Fruit fly (Drosophila melanogaster) whole organism, embryonic: ENCODE results near the gene Mrtf.
A peak's percentile ranks its signal among the peaks of the same experiment; 100 is the strongest.

Experiments used
- CG10274 ChIP-seq: fragments of 200-800 bp; sonication (Bioruptor generic); optimal IDR thresholded peaks from 3 replicates; lab custom pipeline; 2017; ENCODE audit warnings: missing biosample characterization, mild to moderate bottlenecking, missing genetic modification characterization
- CG11093 ChIP-seq: fragments of 200-800 bp; sonication (Bioruptor generic); IDR thresholded peaks from 3 replicates; pipeline ENCODE4 v1.3.6; 2022; ENCODE audit warnings: missing biosample characterization, missing genetic modification characterization
- CG11695 ChIP-seq: fragments of 200-800 bp; sonication (Bioruptor generic); IDR thresholded peaks from 3 replicates; pipeline ENCODE4 v1.3.6; 2022; ENCODE audit warnings: missing biosample characterization, missing genetic modification characterization
- CG13287 ChIP-seq: fragments of 200-800 bp; sonication (Bioruptor generic); IDR thresholded peaks from 2 replicates; pipeline ENCODE4 v1.3.6; 2022; ENCODE audit warnings: missing biosample characterization, missing genetic modification characterization; ENCODE audit not compliant: partially characterized antibody
- CG14441 ChIP-seq: fragments of 200-800 bp; sonication (Bioruptor generic); IDR thresholded peaks from 2 replicates; pipeline ENCODE4 v1.3.6; 2022; ENCODE audit warnings: missing biosample characterization, missing genetic modification characterization
- CG14860 ChIP-seq: fragments of 200-800 bp; sonication (Bioruptor generic); IDR thresholded peaks from 3 replicates; pipeline ENCODE4 v1.3.6; 2022; ENCODE audit warnings: missing biosample characterization, missing genetic modification characterization; ENCODE audit not compliant: partially characterized antibody
- CG16815 ChIP-seq: fragments of 200-800 bp; sonication (Bioruptor generic); optimal IDR thresholded peaks from 3 replicates; lab custom pipeline; 2017; ENCODE audit warnings: missing biosample characterization, mild to moderate bottlenecking, missing genetic modification characterization
- CG2889 ChIP-seq: fragments of 200-800 bp; sonication (Bioruptor generic); IDR thresholded peaks from 3 replicates; pipeline ENCODE4 v1.3.6; 2022; ENCODE audit warnings: missing biosample characterization, missing genetic modification characterization
- CG3065 ChIP-seq: fragments of 200-800 bp; sonication (Bioruptor generic); optimal IDR thresholded peaks from 2 replicates; lab custom pipeline; 2016; ENCODE audit warnings: missing biosample characterization, missing genetic modification characterization
- CG3407 ChIP-seq: fragments of 200-800 bp; sonication (Bioruptor generic); optimal IDR thresholded peaks from 2 replicates; lab custom pipeline; 2018; ENCODE audit warnings: missing biosample characterization, mild to moderate bottlenecking, missing genetic modification characterization
- CG3726 ChIP-seq: fragments of 200-800 bp; sonication (Bioruptor generic); IDR thresholded peaks from 3 replicates; pipeline ENCODE4, ENCODE4 v1.3.6; 2022; ENCODE audit warnings: missing biosample characterization, missing genetic modification characterization
- CG3995 ChIP-seq: fragments of 200-800 bp; sonication (Bioruptor generic); optimal IDR thresholded peaks from 3 replicates; lab custom pipeline; 2016; ENCODE audit warnings: missing biosample characterization, missing genetic modification characterization
- CG7357 ChIP-seq: fragments of 200-800 bp; sonication (Bioruptor generic); IDR thresholded peaks from 3 replicates; pipeline ENCODE4 v1.3.6; 2022; ENCODE audit warnings: missing biosample characterization, missing genetic modification characterization
- CG7372 ChIP-seq: fragments of 200-800 bp; sonication (Bioruptor generic); IDR thresholded peaks from 2 replicates; pipeline ENCODE4 v1.3.6; 2022; ENCODE audit warnings: missing biosample characterization, missing genetic modification characterization
- CG7987 ChIP-seq: fragments of 200-800 bp; sonication (Bioruptor generic); optimal IDR thresholded peaks from 2 replicates; lab custom pipeline; 2018; ENCODE audit warnings: missing biosample characterization, mild to moderate bottlenecking, missing genetic modification characterization, moderate library complexity
- CG8924 ChIP-seq: fragments of 200-800 bp; optimal IDR thresholded peaks from 3 replicates; lab custom pipeline; 2019; ENCODE audit warnings: missing biosample characterization, mild to moderate bottlenecking, missing genetic modification characterization, moderate library complexity
- CTCF ChIP-seq: fragments of 200-800 bp; sonication (Bioruptor generic); optimal IDR thresholded peaks from 2 replicates; lab custom pipeline; 2017; ENCODE audit warnings: missing biosample characterization, mild to moderate bottlenecking, missing genetic modification characterization, moderate library complexity
- CrebB ChIP-seq: fragments of 200-800 bp; sonication (Bioruptor generic); optimal IDR thresholded peaks from 3 replicates; lab custom pipeline; 2018; ENCODE audit warnings: missing biosample characterization, mild to moderate bottlenecking, missing genetic modification characterization
- Ets97D ChIP-seq: fragments of 200-800 bp; sonication (Bioruptor generic); optimal IDR thresholded peaks from 3 replicates; lab custom pipeline; 2016; ENCODE audit warnings: missing biosample characterization, missing genetic modification characterization
- Fer1 ChIP-seq: fragments of 200-800 bp; sonication (Bioruptor generic); optimal IDR thresholded peaks from 2 replicates; lab custom pipeline; 2017; ENCODE audit warnings: missing biosample characterization, mild to moderate bottlenecking, missing genetic modification characterization
- Hmx ChIP-seq: fragments of 200-800 bp; sonication (Bioruptor generic); optimal IDR thresholded peaks from 2 replicates; lab custom pipeline; 2016; ENCODE audit warnings: missing biosample characterization, missing genetic modification characterization
- Hr3 ChIP-seq: fragments of 200-800 bp; sonication (Bioruptor generic); optimal IDR thresholded peaks from 3 replicates; lab custom pipeline; 2016; ENCODE audit warnings: missing biosample characterization, missing genetic modification characterization
- Nf-YC ChIP-seq: fragments of 200-800 bp; optimal IDR thresholded peaks from 3 replicates; lab custom pipeline; 2019; ENCODE audit warnings: missing biosample characterization, mild to moderate bottlenecking, missing genetic modification characterization, moderate library complexity
- Rx ChIP-seq: fragments of 200-800 bp; sonication (Bioruptor generic); IDR thresholded peaks from 2 replicates; pipeline ENCODE4 v1.3.6; 2022; ENCODE audit warnings: missing biosample characterization, missing genetic modification characterization
- Sry-δ ChIP-seq: fragments of 200-800 bp; sonication (Bioruptor generic); optimal IDR thresholded peaks from 2 replicates; lab custom pipeline; 2016; ENCODE audit warnings: missing biosample characterization, missing genetic modification characterization
- Trl ChIP-seq, 3 experiments: fragments of >200 bp in 2 of 3; fragments of 200-800 bp in 1 of 3; sonication (Bioruptor generic) in 1 of 3; optimal IDR thresholded peaks; 2 replicates in 1 of 3; 3 replicates in 2 of 3; lab custom pipeline; 2016 to 2017; ENCODE audit warnings: missing biosample characterization in 1 of 3, missing genetic modification characterization in 1 of 3
- al ChIP-seq: fragments of 200-800 bp; sonication (Bioruptor generic); IDR thresholded peaks from 2 replicates; pipeline ENCODE4 v1.3.6; 2022; ENCODE audit warnings: missing biosample characterization, missing genetic modification characterization
- ash1 ChIP-seq: fragments of 200-800 bp; sonication (Bioruptor generic); optimal IDR thresholded peaks from 2 replicates; lab custom pipeline; 2018; ENCODE audit warnings: missing biosample characterization, mild to moderate bottlenecking, missing genetic modification characterization
- bsh ChIP-seq, 2 experiments: fragments of 200-800 bp; sonication (Bioruptor generic); optimal IDR thresholded peaks; 2 replicates each; lab custom pipeline; 2017 to 2018; ENCODE audit warnings: mild to moderate bottlenecking in 2 of 2, missing biosample characterization in 2 of 2, missing genetic modification characterization in 2 of 2, moderate library complexity in 1 of 2
- crc ChIP-seq: fragments of 200-800 bp; sonication (Bioruptor generic); optimal IDR thresholded peaks from 2 replicates; lab custom pipeline; 2016; ENCODE audit warnings: missing biosample characterization, missing genetic modification characterization
- da ChIP-seq: fragments of 200-800 bp; sonication (Bioruptor generic); optimal IDR thresholded peaks from 2 replicates; lab custom pipeline; 2016; ENCODE audit warnings: missing biosample characterization, missing genetic modification characterization
- gcm2 ChIP-seq: fragments of 200-800 bp; sonication (Bioruptor generic); optimal IDR thresholded peaks from 2 replicates; lab custom pipeline; 2016; ENCODE audit warnings: missing biosample characterization, missing genetic modification characterization
- insv ChIP-seq, 2 experiments: fragments of 200-800 bp; sonication (Bioruptor generic); optimal IDR thresholded peaks; 3 replicates each; lab custom pipeline; 2016 to 2018; ENCODE audit warnings: missing biosample characterization in 2 of 2, missing genetic modification characterization in 2 of 2
- ken ChIP-seq: fragments of 200-800 bp; sonication (Bioruptor generic); IDR thresholded peaks from 3 replicates; pipeline ENCODE4 v1.3.6; 2022; ENCODE audit warnings: missing biosample characterization, missing genetic modification characterization
- lov ChIP-seq, 2 experiments: fragments of 200-800 bp in 1 of 2; fragments of >200 bp in 1 of 2; sonication (Bioruptor generic) in 1 of 2; IDR thresholded peaks in 1 of 2; optimal IDR thresholded peaks in 1 of 2; 2 replicates in 1 of 2; 3 replicates in 1 of 2; pipeline versions ENCODE4 v1.3.6 to Lab custom; 2017 to 2022; ENCODE audit warnings: missing biosample characterization in 1 of 2, missing genetic modification characterization in 1 of 2
- maf-S ChIP-seq: fragments of 200-800 bp; sonication (Bioruptor generic); optimal IDR thresholded peaks from 2 replicates; lab custom pipeline; 2016; ENCODE audit warnings: missing biosample characterization, missing genetic modification characterization
- pan ChIP-seq, 4 experiments: fragments of >200 bp in 3 of 4; fragments of 200-800 bp in 1 of 4; sonication (Bioruptor generic) in 1 of 4; optimal IDR thresholded peaks in 3 of 4; IDR thresholded peaks in 1 of 4; 2 replicates each; pipeline versions ENCODE4 v1.3.6 to Lab custom; 2017 to 2022; ENCODE audit warnings: missing biosample characterization in 2 of 4, missing genetic modification characterization in 2 of 4, mixed read lengths in 1 of 4
- peb ChIP-seq: fragments of 200-800 bp; sonication (Bioruptor generic); IDR thresholded peaks from 2 replicates; pipeline ENCODE4 v1.3.6; 2022; ENCODE audit warnings: missing biosample characterization, missing genetic modification characterization
- pnt ChIP-seq: fragments of 200-800 bp; sonication (Bioruptor generic); optimal IDR thresholded peaks from 3 replicates; lab custom pipeline; 2016; ENCODE audit warnings: missing biosample characterization, missing genetic modification characterization
- ranshi ChIP-seq: fragments of 200-800 bp; sonication (Bioruptor generic); IDR thresholded peaks from 2 replicates; pipeline ENCODE4 v1.3.6; 2022; ENCODE audit warnings: missing biosample characterization, missing genetic modification characterization
- salm ChIP-seq: fragments of 200-800 bp; sonication (Bioruptor generic); optimal IDR thresholded peaks from 2 replicates; lab custom pipeline; 2018; ENCODE audit warnings: missing biosample characterization, mild to moderate bottlenecking, missing genetic modification characterization
- sd ChIP-seq: fragments of 200-800 bp; sonication (Bioruptor generic); optimal IDR thresholded peaks from 3 replicates; lab custom pipeline; 2018; ENCODE audit warnings: missing biosample characterization, mild to moderate bottlenecking, missing genetic modification characterization, moderate library complexity
- sr ChIP-seq: fragments of 200-800 bp; sonication (Bioruptor generic); IDR thresholded peaks from 3 replicates; pipeline ENCODE4 v1.3.6; 2022; ENCODE audit warnings: missing biosample characterization, missing genetic modification characterization
- sug ChIP-seq: fragments of 200-800 bp; optimal IDR thresholded peaks from 2 replicates; lab custom pipeline; 2019; ENCODE audit warnings: missing biosample characterization, mild to moderate bottlenecking, missing genetic modification characterization, moderate library complexity
- ttk ChIP-seq: fragments of 200-800 bp; sonication (Bioruptor generic); IDR thresholded peaks from 2 replicates; pipeline ENCODE4 v2.1.2; 2022; ENCODE audit warnings: missing biosample characterization, missing genetic modification characterization
- vnd ChIP-seq: fragments of 200-800 bp; sonication (Bioruptor generic); IDR thresholded peaks from 3 replicates; pipeline ENCODE4 v1.3.6; 2022; ENCODE audit warnings: missing biosample characterization, missing genetic modification characterization; ENCODE audit not compliant: partially characterized antibody
- wor ChIP-seq: fragments of 200-800 bp; sonication (Bioruptor generic); IDR thresholded peaks from 2 replicates; pipeline ENCODE4 v1.3.6; 2022; ENCODE audit warnings: missing biosample characterization, missing genetic modification characterization
- z ChIP-seq: fragments of 200-800 bp; sonication (Bioruptor generic); IDR thresholded peaks from 3 replicates; pipeline ENCODE4 v1.3.6; 2022; ENCODE audit warnings: missing biosample characterization, missing genetic modification characterization

Mrtf gene

DNA sequence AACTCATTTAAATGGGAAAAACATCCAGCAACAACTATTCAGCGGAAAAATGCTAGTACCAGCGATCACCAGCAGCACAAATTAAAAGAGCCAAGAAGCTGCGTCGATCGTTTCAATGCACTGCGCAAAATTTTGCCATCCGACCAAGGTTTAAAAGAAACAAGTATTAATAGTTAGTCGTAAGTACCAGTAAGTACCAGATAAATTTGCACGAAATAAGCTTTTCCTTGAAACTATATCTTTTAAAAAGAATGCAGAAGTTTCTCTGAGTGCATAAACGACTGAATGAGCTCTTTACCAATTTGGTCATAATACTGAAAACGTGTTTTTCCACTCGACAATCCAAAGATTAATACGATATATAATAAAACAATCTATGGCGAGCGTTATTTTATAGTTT is 33.1 kb downstream of the Mrtf start (continued):
- TF ChIP-seq salm (tag; lab: Kevin White, UChicago) = no peak
- no peak for TF ChIP-seq pan (optimal IDR thresholded peaks at IDR 0.05; lab: Kevin White, UChicago)
- TF ChIP-seq pan (GFP tag; optimal IDR thresholded peaks at IDR 0.05 in 1 of 2, IDR thresholded peaks at IDR 0.05 in 1 of 2) = peak in 1 of 2 experiments; percentile 83
- peak; percentile 51 for TF ChIP-seq pnt (GFP tag; lab: Kevin White, UChicago)
- peak; percentile 58; the same call in 1 of the 3 replicates for TF ChIP-seq CG7357 (GFP tag; lab: Robert Waterston, UW)
- TF ChIP-seq Trl (optimal IDR thresholded peaks at IDR 0.05; lab: Kevin White, UChicago) = no peak
- peak; percentile 49 for TF ChIP-seq Trl (GFP tag; optimal IDR thresholded peaks at IDR 0.05; lab: Kevin White, UChicago)
- TF ChIP-seq CG10274 = peak; percentile 35
- peak; percentile 61; the same call in 2 of the 3 replicates for TF ChIP-seq CG2889 (GFP tag; lab: Robert Waterston, UW)
- TF ChIP-seq crc (GFP tag; lab: Kevin White, UChicago) = peak; percentile 55
- TF ChIP-seq CG3407 (GFP tag; lab: Kevin White, UChicago) = peak; percentile 5
- TF ChIP-seq z (GFP tag; lab: Robert Waterston, UW) = peak; percentile 21; the same call in 1 of the 3 replicates
- TF ChIP-seq CG3726 (GFP tag; lab: Robert Waterston, UW) = peak; percentile 55; the same call in 1 of the 3 replicates
- TF ChIP-seq bsh (GFP tag; optimal IDR thresholded peaks at IDR 0.05; lab: Kevin White, UChicago) = peak in 1 of 2 experiments; percentile 65
- TF ChIP-seq vnd (GFP tag; lab: Robert Waterston, UW) = no peak
- peak; percentile 78 for TF ChIP-seq al (GFP tag; lab: Robert Waterston, UW)
- TF ChIP-seq CG14441 (GFP tag; lab: Robert Waterston, UW) = peak; percentile 80
- no peak for TF ChIP-seq Nf-YC (tag; lab: Kevin White, UChicago)
- peak; percentile 40 for TF ChIP-seq CG8924
- no peak for TF ChIP-seq CG14860 (GFP tag; lab: Robert Waterston, UW)
- no peak for TF ChIP-seq CG3065 (GFP tag; lab: Kevin White, UChicago)
- no peak for TF ChIP-seq Rx (GFP tag; lab: Robert Waterston, UW)
- TF ChIP-seq maf-S (GFP tag; lab: Kevin White, UChicago) = peak; percentile 53
- TF ChIP-seq CG16815 (GFP tag; lab: Kevin White, UChicago) = peak; percentile 30
- TF ChIP-seq insv (GFP tag; optimal IDR thresholded peaks at IDR 0.05; lab: Kevin White, UChicago) = no peak
- peak; percentile 65 for TF ChIP-seq ttk
- no peak for TF ChIP-seq lov (optimal IDR thresholded peaks at IDR 0.05; lab: Kevin White, UChicago)
- TF ChIP-seq lov (GFP tag; IDR thresholded peaks at IDR 0.05; lab: Robert Waterston, UW) = no peak
- peak; percentile 31 for TF ChIP-seq CrebB
- no peak for TF ChIP-seq CG11093
- no peak for TF ChIP-seq CG7987 (GFP tag; lab: Kevin White, UChicago)
- peak; percentile 34; the same call in 1 of the 3 replicates for TF ChIP-seq sr (GFP tag; lab: Robert Waterston, UW)
- TF ChIP-seq CG3995 = peak; percentile 23
- no peak for TF ChIP-seq da (GFP tag; lab: Kevin White, UChicago)
- TF ChIP-seq ranshi (GFP tag; lab: Robert Waterston, UW) = peak; percentile 65; the same call in 1 of the 2 replicates
- no peak for TF ChIP-seq peb
- peak; percentile 77 for TF ChIP-seq CG11695 (GFP tag; lab: Robert Waterston, UW)
- peak; percentile 21 for TF ChIP-seq Sry-δ (GFP tag; lab: Kevin White, UChicago)
- peak; percentile 61 for TF ChIP-seq Fer1 (GFP tag; lab: Kevin White, UChicago)
- peak; percentile 21 for TF ChIP-seq Hmx (GFP tag; lab: Kevin White, UChicago)
- no peak for TF ChIP-seq ash1 (GFP tag; lab: Kevin White, UChicago)
- TF ChIP-seq sd (tag; lab: Kevin White, UChicago) = no peak
- TF ChIP-seq Hr3 = peak; percentile 48
- no peak for TF ChIP-seq gcm2 (GFP tag; lab: Kevin White, UChicago)
- no peak for TF ChIP-seq ken
- no peak for TF ChIP-seq CG13287 (GFP tag; lab: Robert Waterston, UW)
- peak; percentile 28 for TF ChIP-seq Ets97D (GFP tag; lab: Kevin White, UChicago)
- TF ChIP-seq sug (tag; lab: Kevin White, UChicago) = peak; percentile 7
- TF ChIP-seq CTCF (GFP tag; lab: Kevin White, UChicago) = no peak
- peak; percentile 43; the same call in 1 of the 2 replicates for TF ChIP-seq wor
- TF ChIP-seq CG7372 (GFP tag; lab: Robert Waterston, UW) = peak; percentile 45; the same call in 1 of the 2 replicates
